Fruit fly (Drosophila melanogaster) whole organism, prepupa: Measurements from ENCODE around the gene euc.

ENCODE experiments used
- Blimp-1 ChIP-seq: fragments of 200-800 bp; sonication (Bioruptor generic); optimal IDR thresholded peaks from 3 replicates; lab custom pipeline; 2017; ENCODE audit warnings: missing biosample characterization, missing genetic modification characterization, mild to moderate bottlenecking, moderate library complexity, missing genetic modification reagents
- CG1621 ChIP-seq: fragments of 200-800 bp; sonication (Bioruptor generic); optimal IDR thresholded peaks from 3 replicates; lab custom pipeline; 2018; ENCODE audit warnings: missing biosample characterization, mild to moderate bottlenecking, missing genetic modification characterization
- CG16779 ChIP-seq: fragments of 200-800 bp; sonication (Bioruptor generic); optimal IDR thresholded peaks from 3 replicates; lab custom pipeline; 2017; ENCODE audit warnings: missing biosample characterization, mild to moderate bottlenecking, missing genetic modification characterization
- CG4318 ChIP-seq: fragments of 200-800 bp; sonication (Bioruptor generic); optimal IDR thresholded peaks from 3 replicates; lab custom pipeline; 2017; ENCODE audit warnings: missing biosample characterization, mild to moderate bottlenecking, missing genetic modification characterization
- CG6163 ChIP-seq: fragments of 200-800 bp; sonication (Bioruptor generic); IDR thresholded peaks from 3 replicates; pipeline ENCODE4 v1.3.6; 2022; ENCODE audit warnings: missing biosample characterization, missing genetic modification characterization
- CG8119 ChIP-seq: fragments of 200-800 bp; sonication (Bioruptor generic); IDR thresholded peaks from 3 replicates; pipeline ENCODE4 v1.3.6; 2022; ENCODE audit warnings: missing biosample characterization, missing genetic modification characterization
- CG8319 ChIP-seq: fragments of 200-800 bp; sonication (Bioruptor generic); optimal IDR thresholded peaks from 3 replicates; lab custom pipeline; 2016; ENCODE audit warnings: missing biosample characterization, missing genetic modification characterization
- Ets96B ChIP-seq: fragments of 200-800 bp; optimal IDR thresholded peaks from 2 replicates; lab custom pipeline; 2019; ENCODE audit warnings: missing biosample characterization, mild to moderate bottlenecking, missing genetic modification characterization, moderate library complexity
- Met ChIP-seq: fragments of 200-800 bp; sonication (Bioruptor generic); optimal IDR thresholded peaks from 3 replicates; lab custom pipeline; 2016; ENCODE audit warnings: missing biosample characterization, missing genetic modification characterization
- Sox102F ChIP-seq: fragments of 200-800 bp; sonication (Bioruptor generic); optimal IDR thresholded peaks from 2 replicates; lab custom pipeline; 2016; ENCODE audit warnings: missing biosample characterization, mild to moderate bottlenecking, missing genetic modification characterization
- fd59A ChIP-seq: fragments of 200-800 bp; sonication (Bioruptor generic); optimal IDR thresholded peaks from 2 replicates; lab custom pipeline; 2017; ENCODE audit warnings: missing biosample characterization, mild to moderate bottlenecking, missing genetic modification characterization, missing genetic modification reagents
- vri ChIP-seq: fragments of 200-800 bp; sonication (Bioruptor generic); optimal IDR thresholded peaks from 3 replicates; lab custom pipeline; 2016; ENCODE audit warnings: missing biosample characterization, mild to moderate bottlenecking, missing genetic modification characterization

dm6 chr3R:19001701-19002100, 23.1 kb upstream of the euc start:
- TF ChIP-seq CG8119 (GFP tag; lab: Robert Waterston, UW): no peak
- no peak for TF ChIP-seq CG16779 (tag; lab: Kevin White, UChicago)
- TF ChIP-seq Ets96B (tag; lab: Kevin White, UChicago): no peak
- no peak for TF ChIP-seq fd59A (GFP tag; lab: Kevin White, UChicago)
- no peak for TF ChIP-seq CG8319 (GFP tag; lab: Kevin White, UChicago)
- TF ChIP-seq vri (GFP tag; lab: Kevin White, UChicago): no peak
- TF ChIP-seq CG6163 (GFP tag; lab: Robert Waterston, UW): no peak
- TF ChIP-seq Sox102F (GFP tag; lab: Kevin White, UChicago): no peak
- TF ChIP-seq Blimp-1: no peak
- no peak for TF ChIP-seq Met (GFP tag; lab: Kevin White, UChicago)
- TF ChIP-seq CG4318: no peak
- TF ChIP-seq CG1621 (tag; lab: Kevin White, UChicago): no peak
